Fruit fly (Drosophila melanogaster): ENCODE measurements around the gene CG42717.

CG42717 gene

DNA sequence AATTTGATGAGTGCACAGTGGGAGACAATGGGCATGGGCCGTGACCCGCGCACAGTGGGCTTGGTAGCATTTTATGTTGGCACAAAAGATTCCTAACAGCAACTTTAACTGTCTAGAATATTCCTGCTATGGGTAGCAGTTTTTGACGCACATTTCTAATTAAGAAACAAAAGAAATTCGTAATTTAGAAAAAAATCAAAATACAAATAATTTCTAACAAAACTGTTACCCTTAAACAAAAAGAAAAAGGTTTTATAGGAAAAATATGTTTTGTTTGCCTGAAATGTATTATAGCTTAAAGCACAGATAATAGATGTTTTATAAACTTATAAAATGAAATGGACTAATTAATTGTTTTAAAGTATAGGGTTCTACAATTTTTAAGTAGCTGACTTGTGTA lies 16.1 kb downstream of the CG42717 start (continued):
- TF ChIP-seq CG4820 (GFP tag; optimal IDR thresholded peaks at IDR 0.05) (peak; percentile 40), wdn (GFP tag; IDR thresholded peaks at IDR 0.05) (no peak), CG10267 (tag; optimal IDR thresholded peaks at IDR 0.05) (peak; percentile 46), tna (GFP tag; IDR thresholded peaks at IDR 0.05; ENCODE audit: partially characterized antibody) (no peak), Gug (GFP tag; IDR thresholded peaks at IDR 0.05) (0 out of 4 replicates have a peak, but pooled peaks have one; percentile 12), D19A (tag; optimal IDR thresholded peaks at IDR 0.05) (peak; percentile 29), Fer3 (tag; optimal IDR thresholded peaks at IDR 0.05) (no peak), C15 (GFP tag; IDR thresholded peaks at IDR 0.05) (no peak), phol (tag; optimal IDR thresholded peaks at IDR 0.05) (peak; percentile 26), NFAT (GFP tag; IDR thresholded peaks at IDR 0.05) (no peak), CG8388 (GFP tag; optimal IDR thresholded peaks at IDR 0.05) (peak; percentile 1), CG8765 (GFP tag; IDR thresholded peaks at IDR 0.05) (no peak), fd96Cb (tag; optimal IDR thresholded peaks at IDR 0.05) (peak; percentile 36), CG6254 (GFP tag; optimal IDR thresholded peaks at IDR 0.05) (peak; percentile 15), Tbp (GFP tag; optimal IDR thresholded peaks at IDR 0.05) (no peak), Xrp1 (GFP tag; IDR thresholded peaks at IDR 0.05) (peak; percentile 36), CG6813 (GFP tag; optimal IDR thresholded peaks at IDR 0.05) (no peak), toy (GFP tag; IDR thresholded peaks at IDR 0.05) (no peak)

DNA sequence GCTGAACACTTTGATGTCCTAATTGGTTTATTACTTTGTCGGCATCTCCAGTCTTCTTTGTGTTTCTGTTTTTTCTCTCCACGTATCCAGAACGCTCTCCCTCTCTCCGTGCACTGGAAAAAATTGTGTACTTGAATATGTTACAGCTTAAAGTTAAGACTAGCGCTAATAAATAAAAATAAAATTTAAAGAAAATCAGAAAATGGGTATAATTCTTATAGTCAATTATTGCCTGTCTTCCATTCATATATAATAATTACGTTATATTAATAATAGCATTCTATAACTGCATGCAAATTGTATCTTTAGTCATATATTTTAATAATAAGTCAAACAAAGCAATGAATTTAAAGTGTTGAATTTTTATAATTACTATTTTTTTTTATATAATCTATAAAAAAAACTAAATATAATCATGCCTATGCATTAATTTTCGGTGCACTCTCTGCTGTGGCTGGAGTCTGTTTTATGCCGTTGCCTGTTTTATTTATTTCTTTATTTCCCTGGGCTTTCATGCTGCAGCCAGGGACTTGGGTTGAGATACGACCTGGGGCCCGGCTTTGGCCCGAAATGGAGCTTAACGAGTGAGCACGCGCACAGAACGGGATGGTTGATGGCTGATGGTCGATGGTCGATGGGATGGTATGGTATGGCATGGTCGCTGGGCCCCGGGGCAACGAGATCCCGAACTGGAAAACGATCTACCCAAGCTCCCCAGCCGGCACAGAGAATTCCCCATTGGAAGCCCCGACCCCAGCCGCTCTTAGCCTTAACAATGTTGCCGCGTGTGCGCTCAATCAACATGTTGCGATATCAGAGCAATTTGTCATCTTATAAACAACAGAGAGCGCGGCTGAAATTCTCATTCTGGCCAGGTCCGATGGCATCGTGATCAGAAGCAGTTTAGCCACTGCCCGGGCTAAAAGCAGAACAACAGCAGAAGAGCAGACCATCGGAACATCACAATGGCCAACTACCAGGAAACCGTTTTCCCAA lies 16.9 kb downstream of the CG42717 start:
- 0 out of 2 replicates have a peak, but pooled peaks have one; percentile 2 for TF ChIP-seq CG1024 (GFP tag; IDR thresholded peaks at IDR 0.05)
- peak; percentile 6 for TF ChIP-seq CG1832 (GFP tag; optimal IDR thresholded peaks at IDR 0.05)
- TF ChIP-seq ssp (GFP tag; IDR thresholded peaks at IDR 0.05), result no peak
- no peak for TF ChIP-seq hbn (GFP tag; IDR thresholded peaks at IDR 0.05; ENCODE audit: partially characterized antibody)
- peak; percentile 59 for TF ChIP-seq gem (tag; optimal IDR thresholded peaks at IDR 0.05)
- peak; percentile 55 for TF ChIP-seq trem (tag; optimal IDR thresholded peaks at IDR 0.05)
- peak; percentile 47 for TF ChIP-seq CG33557 (GFP tag; optimal IDR thresholded peaks at IDR 0.05)
- peak; percentile 87 for TF ChIP-seq CG18262 (tag; optimal IDR thresholded peaks at IDR 0.05)
- no peak for TF ChIP-seq corto (GFP tag; optimal IDR thresholded peaks at IDR 0.05)
- peak; percentile 5 for TF ChIP-seq lbe (GFP tag; optimal IDR thresholded peaks at IDR 0.05)
- no peak for TF ChIP-seq Eip74EF (GFP tag; optimal IDR thresholded peaks at IDR 0.05)
- TF ChIP-seq CG17361 (GFP tag; IDR thresholded peaks at IDR 0.05), result peak; percentile 81
- TF ChIP-seq CG6272 (GFP tag; IDR thresholded peaks at IDR 0.05), result no peak
- peak; percentile 8 for TF ChIP-seq Med (GFP tag)
- TF ChIP-seq pan (optimal IDR thresholded peaks at IDR 0.05), result peak in 1 of 2 experiments; percentile 21
- TF ChIP-seq pan (GFP tag; optimal IDR thresholded peaks at IDR 0.05 in 1 of 2, IDR thresholded peaks at IDR 0.05 in 1 of 2), result peak in 1 of 2 experiments; percentile 36
- 0 out of 3 replicates have a peak, but pooled peaks have one; percentile 21 for TF ChIP-seq dysf (GFP tag; IDR thresholded peaks at IDR 0.05)
- 0 out of 2 replicates have a peak, but pooled peaks have one; percentile 19 for TF ChIP-seq vvl (GFP tag; IDR thresholded peaks at IDR 0.05)
- no peak for TF ChIP-seq CG43689 (GFP tag; IDR thresholded peaks at IDR 0.05)
- peak; percentile 1 for TF ChIP-seq Six4 (GFP tag; optimal IDR thresholded peaks at IDR 0.05)
- TF ChIP-seq CG32772 (GFP tag; IDR thresholded peaks at IDR 0.05), result no peak
- peak; percentile 37 for TF ChIP-seq CG8388 (GFP tag; optimal IDR thresholded peaks at IDR 0.05)
- peak in 1 of 3 experiments; percentile 69 for TF ChIP-seq lola (GFP tag; optimal IDR thresholded peaks at IDR 0.05)
- TF ChIP-seq Vsx1 (GFP tag; optimal IDR thresholded peaks at IDR 0.05), result no peak
- no peak for TF ChIP-seq Antp (GFP tag; optimal IDR thresholded peaks at IDR 0.05)
- peak; percentile 14 for TF ChIP-seq Sox100B (GFP tag; optimal IDR thresholded peaks at IDR 0.05)
- no peak for TF ChIP-seq kni (GFP tag; optimal IDR thresholded peaks at IDR 0.05)
- TF ChIP-seq Nf-YC (tag; optimal IDR thresholded peaks at IDR 0.05), result no peak
- TF ChIP-seq CG2712 (tag; optimal IDR thresholded peaks at IDR 0.05), result peak; percentile 79
- TF ChIP-seq CG8924 (tag; optimal IDR thresholded peaks at IDR 0.05), result peak; percentile 28

All from whole organism, embryonic.